Fruit fly (Drosophila melanogaster): ENCODE measurements around the gene SP555.

DNA sequence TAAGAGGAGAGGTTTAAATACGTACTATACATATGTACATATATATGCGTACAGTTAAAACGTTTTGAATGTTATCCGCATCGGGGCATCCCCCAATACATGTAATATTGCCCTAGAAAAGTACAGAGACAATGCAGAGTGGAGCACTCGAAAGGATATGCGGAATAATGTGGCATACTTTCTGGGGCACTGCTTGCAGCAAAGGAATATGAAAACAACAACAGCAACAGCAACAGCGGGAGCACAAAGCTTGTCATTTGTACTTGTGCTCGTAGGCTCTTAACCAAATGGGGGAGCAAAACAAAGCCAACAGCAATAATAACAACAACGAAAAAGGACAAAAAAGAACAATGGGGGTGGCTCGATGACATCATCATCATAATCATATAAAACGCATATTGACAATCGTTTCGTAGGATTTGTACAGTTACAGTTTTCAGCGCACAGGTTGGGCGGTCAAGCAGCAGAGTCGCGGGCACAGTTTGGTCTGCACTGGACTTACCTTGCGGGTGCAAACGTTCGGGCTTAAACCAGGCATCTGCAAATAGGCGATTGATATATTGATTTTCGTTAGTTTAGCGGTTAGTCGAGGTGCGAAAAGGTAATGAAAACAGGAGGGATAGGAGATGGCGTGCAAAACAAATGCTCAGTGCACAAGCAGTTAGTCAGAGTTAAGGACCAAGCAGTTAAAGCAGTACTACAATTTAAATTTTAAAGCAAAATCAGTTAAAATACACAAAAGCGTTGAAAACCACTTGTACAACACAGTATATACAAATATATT lies 33.6 kb upstream of the SP555 start:
- TF ChIP-seq ttk (optimal IDR thresholded peaks at IDR 0.05) = no peak
- TF ChIP-seq h (optimal IDR thresholded peaks at IDR 0.05) = no peak
- no peak for TF ChIP-seq Myc (optimal IDR thresholded peaks at IDR 0.05)

Measured in Kc167 (cell line).